Worm (Caenorhabditis elegans) whole organism, L4 larva: ENCODE results near the gene pei-1.

Experiments
- nhr-77 ChIP-seq: fragments of 150-350 bp; optimal IDR thresholded peaks from 2 replicates; lab custom pipeline; 2014; ENCODE audit warnings: missing biosample characterization, missing genetic modification characterization
- snpc-4 ChIP-seq: fragments of 150-350 bp; optimal IDR thresholded peaks from 2 replicates; lab custom pipeline; 2014; ENCODE audit warnings: missing biosample characterization, missing genetic modification characterization

DNA sequence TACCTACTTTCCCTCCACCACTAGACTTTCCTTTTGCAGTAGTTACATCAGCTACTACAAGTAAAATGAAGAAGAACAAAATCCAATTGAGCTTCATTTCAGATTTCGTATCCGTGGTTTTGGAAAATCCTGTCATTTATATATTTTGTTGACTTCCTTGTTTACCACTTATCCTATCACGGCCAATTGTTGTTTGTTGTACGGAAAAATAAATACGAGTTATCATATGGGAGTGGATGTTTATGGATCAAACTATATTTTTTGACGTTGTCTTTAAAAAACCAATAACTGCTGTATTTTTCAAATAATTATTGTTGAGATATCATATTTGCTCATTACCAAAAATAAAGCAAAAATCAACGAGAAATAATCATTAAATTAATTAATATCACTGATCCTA, 31.0 kb upstream of the pei-1 start, which contains the start of gene W09C2.9:
- no peak for TF ChIP-seq snpc-4 (tag; lab: Kevin White, UChicago)
- no peak for TF ChIP-seq nhr-77 (tag; lab: Kevin White, UChicago)
